Worm (Caenorhabditis elegans): Measurements from ENCODE around the gene T21E8.7.
A peak's percentile ranks its signal among the peaks of the same experiment; 100 is the strongest.

Gene T21E8.7

DNA sequence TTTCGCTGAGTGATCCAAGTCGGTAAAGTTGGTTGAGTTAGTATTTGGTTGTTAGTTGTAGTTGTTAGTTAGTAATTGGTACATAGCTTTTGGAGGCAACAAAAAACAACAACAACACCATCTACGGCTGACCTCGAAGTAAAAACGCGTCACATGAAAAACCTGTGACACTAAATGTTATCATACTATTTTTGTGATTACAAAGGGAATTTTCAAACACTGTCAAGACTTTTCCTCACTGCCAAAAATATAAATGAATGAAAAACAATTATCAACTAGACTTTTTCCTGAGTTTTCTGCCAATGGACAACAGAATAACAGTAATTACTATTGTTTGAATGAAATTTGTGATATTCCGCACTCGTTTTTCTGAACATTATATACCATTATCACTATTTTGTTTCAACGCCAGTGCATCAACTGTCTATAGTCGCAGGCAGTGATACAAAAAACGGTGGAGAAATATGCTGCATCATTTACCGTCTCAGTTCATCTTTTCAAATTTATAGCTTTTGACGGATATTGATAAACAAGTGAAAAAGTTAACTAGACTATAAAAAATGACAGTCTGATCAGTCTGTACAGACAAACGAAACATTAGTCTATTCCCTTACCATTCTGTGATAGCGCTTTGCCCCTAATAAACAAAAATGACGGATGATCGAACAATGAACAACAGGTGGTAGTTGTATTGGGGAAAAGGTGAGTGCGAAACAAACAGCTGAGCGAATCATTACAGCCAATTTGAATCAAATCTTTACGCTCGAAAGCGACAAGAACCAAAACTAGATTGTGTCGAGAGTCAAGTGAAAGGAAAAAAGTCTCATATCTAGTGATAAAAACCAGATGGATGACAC is 31.3 kb downstream of the T21E8.7 start:
- TF ChIP-seq fos-1 (tag; optimal IDR thresholded peaks at IDR 0.05) (peak; percentile 39), sma-3 (GFP tag; optimal IDR thresholded peaks at IDR 0.05) (peak; percentile 4), nhr-237 (tag; optimal IDR thresholded peaks at IDR 0.05) (no peak), nhr-21 (tag; optimal IDR thresholded peaks at IDR 0.05) (no peak), nhr-11 (tag; optimal IDR thresholded peaks at IDR 0.05) (no peak), nhr-6 (tag; optimal IDR thresholded peaks at IDR 0.05) (no peak), lsy-2 (tag; optimal IDR thresholded peaks at IDR 0.05) (no peak), nhr-129 (tag; optimal IDR thresholded peaks at IDR 0.05) (no peak), nhr-23 (tag; optimal IDR thresholded peaks at IDR 0.05) (no peak), zag-1 (tag; optimal IDR thresholded peaks at IDR 0.05) (no peak), lin-39 (tag; optimal IDR thresholded peaks at IDR 0.05) (no peak), ztf-1 (GFP tag; conservative IDR thresholded peaks at IDR 0.05) (no peak), nhr-10 (tag; optimal IDR thresholded peaks at IDR 0.05) (no peak), blmp-1 (tag; optimal IDR thresholded peaks at IDR 0.05; ENCODE audit: insufficient read depth) (peak; percentile 9), unc-39 (tag; optimal IDR thresholded peaks at IDR 0.05) (no peak), nhr-25 (tag; optimal IDR thresholded peaks at IDR 0.05) (no peak), unc-62 (GFP tag; optimal IDR thresholded peaks at IDR 0.05) (no peak), ama-1 (optimal IDR thresholded peaks at IDR 0.05) (no peak), skn-1 (tag; optimal IDR thresholded peaks at IDR 0.05) (no peak), ztf-11 (tag; optimal IDR thresholded peaks at IDR 0.05) (no peak)

DNA sequence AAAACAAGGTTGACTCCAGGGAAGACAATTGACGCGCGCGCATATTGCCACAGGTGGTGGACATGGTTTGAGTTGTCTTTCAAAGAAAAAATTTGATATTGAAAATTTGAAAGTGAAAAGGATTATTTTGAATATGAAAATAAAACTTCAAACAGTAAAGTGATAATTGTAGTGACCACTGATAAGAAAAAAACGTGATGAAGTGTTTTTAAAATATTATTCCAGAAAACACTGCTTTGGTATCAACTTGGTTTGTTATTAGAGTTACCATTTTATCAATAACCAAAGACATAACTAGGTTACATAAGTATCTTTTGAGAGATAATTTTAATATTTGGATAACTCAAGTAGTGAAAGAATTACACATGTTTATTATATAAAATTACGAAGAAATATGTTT is 32.9 kb downstream of the T21E8.7 start:
- TF ChIP-seq ztf-1 (GFP tag; conservative IDR thresholded peaks at IDR 0.05), result no peak
- no peak for TF ChIP-seq lin-39 (tag; optimal IDR thresholded peaks at IDR 0.05)
- no peak for TF ChIP-seq unc-39 (tag; optimal IDR thresholded peaks at IDR 0.05)
- no peak for TF ChIP-seq egl-27 (tag; optimal IDR thresholded peaks at IDR 0.05)
- TF ChIP-seq ZK546.5 (tag; optimal IDR thresholded peaks at IDR 0.05), result no peak
- no peak for TF ChIP-seq sem-4 (tag; optimal IDR thresholded peaks at IDR 0.05)
- TF ChIP-seq R02D3.7 (tag; optimal IDR thresholded peaks at IDR 0.05), result no peak
- TF ChIP-seq nhr-77 (tag; optimal IDR thresholded peaks at IDR 0.05), result no peak
- no peak for TF ChIP-seq nhr-23 (tag; optimal IDR thresholded peaks at IDR 0.05)
- TF ChIP-seq dmd-4 (tag; optimal IDR thresholded peaks at IDR 0.05), result no peak
- TF ChIP-seq nhr-6 (tag; optimal IDR thresholded peaks at IDR 0.05), result no peak
- TF ChIP-seq fos-1 (tag; optimal IDR thresholded peaks at IDR 0.05), result no peak
- TF ChIP-seq Y55F3AM.14 (GFP tag; optimal IDR thresholded peaks at IDR 0.05), result no peak
- TF ChIP-seq mab-5 (tag; optimal IDR thresholded peaks at IDR 0.05), result no peak

DNA sequence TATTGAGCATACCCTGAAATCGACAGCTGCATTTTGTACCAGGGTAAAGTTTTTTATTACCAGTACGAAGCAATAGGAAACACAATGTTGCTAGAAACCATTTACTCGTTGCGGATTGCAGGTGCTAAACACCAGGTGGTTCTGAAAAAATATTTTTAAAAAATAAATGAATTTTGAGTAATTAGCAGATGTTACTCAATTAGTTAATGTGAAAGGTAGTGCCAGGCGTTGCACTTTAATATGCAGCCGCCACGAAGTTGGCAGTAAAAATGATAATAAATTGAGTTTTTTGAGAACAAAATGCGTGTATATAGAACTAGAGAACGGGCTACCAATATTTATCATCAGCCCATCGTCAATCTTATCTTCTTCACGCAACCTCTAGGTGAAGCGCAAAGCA is 36.3 kb downstream of the T21E8.7 start, which contains the start of gene nstp-9:
TSS of gene nstp-9 (minus strand) at position 101 of the 400 bp plus-strand sequence.
- no peak for TF ChIP-seq lsy-2 (tag; optimal IDR thresholded peaks at IDR 0.05)
- TF ChIP-seq sma-3 (GFP tag; optimal IDR thresholded peaks at IDR 0.05), result no peak
- TF ChIP-seq Y55F3AM.14 (GFP tag; optimal IDR thresholded peaks at IDR 0.05), result no peak
- TF ChIP-seq unc-62 (GFP tag; optimal IDR thresholded peaks at IDR 0.05), result no peak
- no peak for TF ChIP-seq mab-5 (tag; optimal IDR thresholded peaks at IDR 0.05)
- TF ChIP-seq sma-9 (GFP tag; optimal IDR thresholded peaks at IDR 0.05), result no peak
- TF ChIP-seq sma-9 (tag; optimal IDR thresholded peaks at IDR 0.05), result no peak
- TF ChIP-seq nhr-129 (tag; optimal IDR thresholded peaks at IDR 0.05), result no peak
- no peak for TF ChIP-seq mdl-1 (tag; optimal IDR thresholded peaks at IDR 0.05)
- TF ChIP-seq snpc-4 (tag; optimal IDR thresholded peaks at IDR 0.05), result no peak
- TF ChIP-seq dmd-4 (tag; optimal IDR thresholded peaks at IDR 0.05), result no peak
- TF ChIP-seq nhr-6 (tag; optimal IDR thresholded peaks at IDR 0.05), result no peak
- no peak for TF ChIP-seq ztf-11 (tag; optimal IDR thresholded peaks at IDR 0.05)
- no peak for TF ChIP-seq blmp-1 (tag; optimal IDR thresholded peaks at IDR 0.05; ENCODE audit: insufficient read depth)
- no peak for TF ChIP-seq aly-2 (tag; optimal IDR thresholded peaks at IDR 0.05)
- TF ChIP-seq ztf-4 (tag; optimal IDR thresholded peaks at IDR 0.05), result no peak
- no peak for TF ChIP-seq nhr-23 (tag; optimal IDR thresholded peaks at IDR 0.05)
- no peak for TF ChIP-seq egl-27 (tag; optimal IDR thresholded peaks at IDR 0.05)

DNA sequence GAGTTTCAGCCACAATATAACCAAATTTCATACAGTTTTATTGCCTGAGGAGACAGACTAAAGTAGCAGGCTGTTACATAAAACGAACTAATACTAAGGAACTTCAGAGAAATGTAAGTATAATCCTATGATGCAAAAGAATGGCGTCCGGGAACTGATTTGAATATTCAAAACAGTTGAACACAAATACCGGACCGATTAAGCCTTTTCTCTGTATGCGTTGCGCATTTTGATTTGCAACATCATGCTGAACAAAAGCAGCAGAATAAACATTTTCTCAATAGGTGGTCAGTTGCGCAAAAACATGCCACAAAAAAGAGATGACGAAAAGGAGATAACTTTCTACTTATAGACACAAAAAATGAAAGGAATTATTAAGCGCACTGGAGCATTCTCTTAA is 40.7 kb downstream of the T21E8.7 start:
- no peak for TF ChIP-seq dmd-4 (tag; optimal IDR thresholded peaks at IDR 0.05)
- TF ChIP-seq lin-11 (tag; optimal IDR thresholded peaks at IDR 0.05), result no peak
- no peak for TF ChIP-seq Y55F3AM.14 (GFP tag; optimal IDR thresholded peaks at IDR 0.05)
- TF ChIP-seq ztf-11 (tag; optimal IDR thresholded peaks at IDR 0.05), result no peak
- no peak for TF ChIP-seq ZK546.5 (tag; optimal IDR thresholded peaks at IDR 0.05)
- TF ChIP-seq nhr-237 (tag; optimal IDR thresholded peaks at IDR 0.05), result no peak
- TF ChIP-seq alr-1 (tag; optimal IDR thresholded peaks at IDR 0.05), result no peak
- no peak for TF ChIP-seq lsy-2 (tag; optimal IDR thresholded peaks at IDR 0.05)
- TF ChIP-seq unc-39 (tag; optimal IDR thresholded peaks at IDR 0.05), result no peak
- TF ChIP-seq elt-1 (tag; optimal IDR thresholded peaks at IDR 0.05), result no peak
- no peak for TF ChIP-seq ceh-82 (tag; optimal IDR thresholded peaks at IDR 0.05)
- no peak for TF ChIP-seq R02D3.7 (tag; optimal IDR thresholded peaks at IDR 0.05)
- no peak for TF ChIP-seq nhr-77 (tag; optimal IDR thresholded peaks at IDR 0.05)
- TF ChIP-seq sem-4 (tag; optimal IDR thresholded peaks at IDR 0.05), result no peak
- TF ChIP-seq fos-1 (tag; optimal IDR thresholded peaks at IDR 0.05), result no peak
- no peak for TF ChIP-seq nhr-6 (tag; optimal IDR thresholded peaks at IDR 0.05)
- no peak for TF ChIP-seq C34F6.9 (tag; optimal IDR thresholded peaks at IDR 0.05)

All from whole organism, L2 larva.